Worm (Caenorhabditis elegans) whole organism, L4/young adult: ENCODE data around the gene B0454.26.

Source experiments
- W03F9.2 ChIP-seq: fragments of 150-350 bp; optimal IDR thresholded peaks from 2 replicates; lab custom pipeline; 2014; ENCODE audit warnings: missing biosample characterization, missing genetic modification characterization
- him-1 ChIP-seq: sonication (generic microtip); optimal IDR thresholded peaks from 2 replicates; lab custom pipeline; 2016; ENCODE audit warnings: missing genotype, missing genetic modification reagents, missing genetic modification characterization, missing compliant biosample characterization

DNA sequence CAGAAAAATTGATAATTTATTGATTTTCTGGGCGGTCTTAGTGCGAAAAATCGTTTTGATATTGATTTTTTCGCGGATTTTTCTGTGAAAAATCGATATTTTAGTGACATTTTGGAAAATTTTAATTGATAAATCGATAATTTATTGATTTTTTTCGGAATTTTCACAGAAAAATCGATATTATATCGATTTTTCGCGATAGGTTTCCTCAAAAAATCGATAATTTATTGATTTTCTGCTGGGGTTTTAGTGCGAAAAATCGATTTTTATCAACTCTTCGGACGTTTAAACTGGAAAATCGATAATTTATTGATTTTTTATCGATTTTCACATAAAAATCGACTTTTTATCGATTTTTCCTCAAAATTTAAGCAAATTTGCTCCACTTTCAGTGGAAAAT, 29.1 kb upstream of the B0454.26 start:
- TF ChIP-seq W03F9.2 (tag; lab: Kevin White, UChicago) (no peak), him-1 (no peak)
